Fruit fly (Drosophila melanogaster): ENCODE data around the gene CG17776.

Gene CG17776

dm6 chrX:2155868-2156267 is 28.7 kb upstream of the CG17776 start (continued):
- TF ChIP-seq Sox102F (GFP tag; optimal IDR thresholded peaks at IDR 0.05): peak; percentile 64
- TF ChIP-seq dan (GFP tag; IDR thresholded peaks at IDR 0.05): no peak
- TF ChIP-seq Atf3 (GFP tag; optimal IDR thresholded peaks at IDR 0.05): no peak
- TF ChIP-seq CG34422 (GFP tag; IDR thresholded peaks at IDR 0.05): 0 out of 3 replicates have a peak, but pooled peaks have one; percentile 32
- TF ChIP-seq Dip3 (GFP tag; optimal IDR thresholded peaks at IDR 0.05): no peak
- no peak for TF ChIP-seq CG4617 (GFP tag; optimal IDR thresholded peaks at IDR 0.05; ENCODE audit: borderline replicate concordance)
- peak; percentile 60; the same call in 1 of the 2 replicates for TF ChIP-seq Adf1 (GFP tag; IDR thresholded peaks at IDR 0.05)
- no peak for TF ChIP-seq CG7839 (tag; optimal IDR thresholded peaks at IDR 0.05)
- TF ChIP-seq CG6683 (GFP tag; optimal IDR thresholded peaks at IDR 0.05): no peak
- no peak for TF ChIP-seq CG2889 (GFP tag; IDR thresholded peaks at IDR 0.05)
- no peak for TF ChIP-seq Vsx1 (GFP tag; optimal IDR thresholded peaks at IDR 0.05)
- no peak for TF ChIP-seq ssp (GFP tag; IDR thresholded peaks at IDR 0.05)
- TF ChIP-seq Blimp-1 (GFP tag; optimal IDR thresholded peaks at IDR 0.05): no peak
- TF ChIP-seq Hmr (GFP tag; optimal IDR thresholded peaks at IDR 0.05): no peak
- TF ChIP-seq Nf-YA (GFP tag; IDR thresholded peaks at IDR 0.05): no peak
- TF ChIP-seq gce (GFP tag; IDR thresholded peaks at IDR 0.05): no peak
- 0 out of 2 replicates have a peak, but pooled peaks have one; percentile 8 for TF ChIP-seq Xrp1 (GFP tag; IDR thresholded peaks at IDR 0.05)
- TF ChIP-seq Spps (tag; optimal IDR thresholded peaks at IDR 0.05): no peak
- peak; percentile 96 for TF ChIP-seq CG1832 (GFP tag; optimal IDR thresholded peaks at IDR 0.05)
- no peak for TF ChIP-seq CG5180 (GFP tag; optimal IDR thresholded peaks at IDR 0.05)
- no peak for TF ChIP-seq psq (GFP tag; optimal IDR thresholded peaks at IDR 0.05)
- TF ChIP-seq NfI (GFP tag; optimal IDR thresholded peaks at IDR 0.05): no peak
- 0 out of 3 replicates have a peak, but pooled peaks have one; percentile 22 for TF ChIP-seq z (GFP tag; IDR thresholded peaks at IDR 0.05)
- peak; percentile 53 for TF ChIP-seq Med (GFP tag)
- TF ChIP-seq ara (GFP tag; IDR thresholded peaks at IDR 0.05): no peak
- no peak for TF ChIP-seq Taf1 (GFP tag; IDR thresholded peaks at IDR 0.05)
- TF ChIP-seq Mes4 (GFP tag; optimal IDR thresholded peaks at IDR 0.05): no peak
- TF ChIP-seq B-H1 (GFP tag; IDR thresholded peaks at IDR 0.05): no peak
- TF ChIP-seq CG15601 (tag; optimal IDR thresholded peaks at IDR 0.05): no peak
- TF ChIP-seq Oaz (GFP tag; IDR thresholded peaks at IDR 0.05): no peak
- no peak for TF ChIP-seq pnt (GFP tag; optimal IDR thresholded peaks at IDR 0.05)
- no peak for TF ChIP-seq lola (GFP tag; optimal IDR thresholded peaks at IDR 0.05)
- TF ChIP-seq ind (GFP tag; optimal IDR thresholded peaks at IDR 0.05): no peak
- TF ChIP-seq zfh1 (GFP tag; IDR thresholded peaks at IDR 0.05): no peak
- TF ChIP-seq CG15011 (GFP tag; optimal IDR thresholded peaks at IDR 0.05): no peak
- TF ChIP-seq row (GFP tag; IDR thresholded peaks at IDR 0.05): peak; percentile 64
- peak; percentile 48 for TF ChIP-seq Nf-YB (GFP tag; optimal IDR thresholded peaks at IDR 0.05)
- TF ChIP-seq slou (GFP tag; optimal IDR thresholded peaks at IDR 0.05): no peak
- TF ChIP-seq tap (tag; optimal IDR thresholded peaks at IDR 0.05): no peak
- TF ChIP-seq her (GFP tag; optimal IDR thresholded peaks at IDR 0.05): no peak
- TF ChIP-seq insv (GFP tag; optimal IDR thresholded peaks at IDR 0.05): no peak
- no peak for TF ChIP-seq GATAe (GFP tag; conservative IDR thresholded peaks at IDR 0.05)
- no peak for TF ChIP-seq CG4404 (GFP tag; IDR thresholded peaks at IDR 0.05)
- no peak for TF ChIP-seq bab2 (GFP tag; optimal IDR thresholded peaks at IDR 0.05)
- peak; percentile 74 for TF ChIP-seq CG8290 (GFP tag; optimal IDR thresholded peaks at IDR 0.05)
- peak; percentile 80 to 87 for TF ChIP-seq CG8290 (tag; optimal IDR thresholded peaks at IDR 0.05)
- no peak for TF ChIP-seq dmrt11E (tag; optimal IDR thresholded peaks at IDR 0.05)
- TF ChIP-seq CG17568 (GFP tag; optimal IDR thresholded peaks at IDR 0.05): no peak
- no peak for TF ChIP-seq Meics (GFP tag; optimal IDR thresholded peaks at IDR 0.05)
- no peak for TF ChIP-seq CG15514 (GFP tag; optimal IDR thresholded peaks at IDR 0.05)
- TF ChIP-seq ERR (GFP tag; optimal IDR thresholded peaks at IDR 0.05): no peak
- no peak for TF ChIP-seq C15 (GFP tag; IDR thresholded peaks at IDR 0.05)
